Worm (Caenorhabditis elegans) whole organism, L1 larva: ENCODE measurements around the gene tag-276.

Source experiments
- ces-1 ChIP-seq: fragments of 150-350 bp; optimal IDR thresholded peaks from 2 replicates; lab custom pipeline; 2014; ENCODE audit warnings: missing biosample characterization, missing genetic modification reagents, missing genetic modification characterization
- fos-1 ChIP-seq: fragments of 150-350 bp; optimal IDR thresholded peaks from 2 replicates; lab custom pipeline; 2014; ENCODE audit warnings: missing biosample characterization, missing genetic modification characterization
- nhr-12 ChIP-seq: sonication (generic microtip); optimal IDR thresholded peaks from 2 replicates; lab custom pipeline; 2017; ENCODE audit warnings: missing biosample characterization, missing genetic modification characterization
- nhr-237 ChIP-seq: fragments of 150-350 bp; optimal IDR thresholded peaks from 2 replicates; lab custom pipeline; 2014; ENCODE audit warnings: missing biosample characterization, missing genetic modification characterization
- nhr-76 ChIP-seq: sonication (generic microtip); optimal IDR thresholded peaks from 2 replicates; lab custom pipeline; 2017; ENCODE audit warnings: missing biosample characterization, missing genetic modification characterization

- TF ChIP-seq nhr-76 = no peak
- no peak for TF ChIP-seq nhr-237 (tag; lab: Kevin White, UChicago)
- TF ChIP-seq fos-1 (tag; lab: Kevin White, UChicago) = no peak
- TF ChIP-seq nhr-12 (tag; lab: Kevin White, UChicago) = no peak
- no peak for TF ChIP-seq ces-1 (GFP tag; lab: Kevin White, UChicago)
These were observed 15.9 kb upstream of the tag-276 start for ce11 chrII:12264847-12265246.
